Worm (Caenorhabditis elegans) whole organism, L4/young adult: ENCODE data around the gene F13A2.10.
"Not testable (repeated sequence)": the region's sequence is repeated elsewhere in the genome, so short reads cannot be mapped to it uniquely, and the experiment has no call there.

Experiments
- W03F9.2 ChIP-seq: fragments of 150-350 bp; optimal IDR thresholded peaks from 2 replicates; lab custom pipeline; 2014; ENCODE audit warnings: missing biosample characterization, missing genetic modification characterization
- dao-5 ChIP-seq: sonication (generic microtip); optimal IDR thresholded peaks from 2 replicates; lab custom pipeline; 2016; ENCODE audit warnings: missing genotype, missing genetic modification characterization, moderate library complexity, missing compliant biosample characterization
- him-1 ChIP-seq: sonication (generic microtip); optimal IDR thresholded peaks from 2 replicates; lab custom pipeline; 2016; ENCODE audit warnings: missing genotype, missing genetic modification reagents, missing genetic modification characterization, missing compliant biosample characterization

Gene F13A2.10

DNA sequence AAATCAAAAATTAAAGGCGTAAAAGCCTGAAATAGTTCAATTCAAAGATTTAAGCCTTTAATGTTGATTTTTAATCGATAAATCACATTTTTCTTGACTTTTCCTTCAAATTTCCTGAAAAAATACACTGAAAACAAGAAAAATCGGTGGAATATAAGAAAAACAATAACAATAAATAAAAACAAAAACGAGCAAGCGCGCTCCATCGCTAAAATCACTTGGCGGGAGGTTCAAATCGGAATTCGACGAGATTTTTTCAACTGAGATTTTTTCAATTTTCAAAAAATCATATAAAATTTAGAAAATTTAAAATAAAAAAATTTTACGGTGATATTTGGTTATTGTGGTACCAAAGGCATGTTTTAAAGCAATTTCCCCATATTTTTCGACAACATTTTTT, 46.6 kb downstream of the F13A2.10 start:
- TF ChIP-seq dao-5 (no peak), W03F9.2 (tag; lab: Kevin White, UChicago) (no peak), him-1 (tag; lab: Kevin White, UChicago) (no peak)

ce11 chrV:4336462-4336861, 49.6 kb downstream of the F13A2.10 start, which contains the start of gene irld-1:
Gene irld-1, plus strand, starts transcription at chrV:4336762.
- TF ChIP-seq him-1 (tag; lab: Kevin White, UChicago); dao-5; W03F9.2 (tag; lab: Kevin White, UChicago): not testable (repeated sequence)
